Fruit fly (Drosophila melanogaster) whole organism, embryonic: ENCODE measurements around the gene CG43799.

Experiments used
- Asciz ChIP-seq: fragments of 200-800 bp; sonication (Bioruptor generic); optimal IDR thresholded peaks from 2 replicates; lab custom pipeline; 2017; ENCODE audit warnings: missing biosample characterization, mild to moderate bottlenecking, missing genetic modification characterization, missing genetic modification reagents
- CG10209 ChIP-seq: fragments of 200-800 bp; sonication (Bioruptor generic); optimal IDR thresholded peaks from 3 replicates; lab custom pipeline; 2017; ENCODE audit warnings: missing biosample characterization, mild to moderate bottlenecking, missing genetic modification characterization, missing genetic modification reagents
- CG10431 ChIP-seq: fragments of 200-800 bp; sonication (Bioruptor generic); optimal IDR thresholded peaks from 3 replicates; lab custom pipeline; 2018; ENCODE audit warnings: missing biosample characterization, mild to moderate bottlenecking, missing genetic modification characterization
- CG10959 ChIP-seq: fragments of 200-800 bp; sonication (Bioruptor generic); IDR thresholded peaks from 2 replicates; pipeline ENCODE4 v1.3.6; 2022; ENCODE audit warnings: missing biosample characterization, missing genetic modification characterization
- CG11093 ChIP-seq: fragments of 200-800 bp; sonication (Bioruptor generic); IDR thresholded peaks from 3 replicates; pipeline ENCODE4 v1.3.6; 2022; ENCODE audit warnings: missing biosample characterization, missing genetic modification characterization
- CG11560 ChIP-seq: fragments of 200-800 bp; sonication (Bioruptor generic); IDR thresholded peaks from 3 replicates; pipeline ENCODE4 v1.3.6; 2022; ENCODE audit warnings: missing biosample characterization, missing genetic modification characterization
- CG12219 ChIP-seq: fragments of 200-800 bp; sonication (Bioruptor generic); optimal IDR thresholded peaks from 3 replicates; lab custom pipeline; 2018; ENCODE audit warnings: missing biosample characterization, mild to moderate bottlenecking, missing genetic modification characterization
- CG12744 ChIP-seq: fragments of 200-800 bp; sonication (Bioruptor generic); optimal IDR thresholded peaks from 2 replicates; lab custom pipeline; 2016; ENCODE audit warnings: missing biosample characterization, missing genetic modification characterization
- CG13424 ChIP-seq: fragments of 200-800 bp; sonication (Bioruptor generic); optimal IDR thresholded peaks from 2 replicates; lab custom pipeline; 2019; ENCODE audit warnings: missing biosample characterization, mild to moderate bottlenecking, missing genetic modification characterization, moderate library complexity
- CG13775 ChIP-seq: fragments of 200-800 bp; sonication (Bioruptor generic); optimal IDR thresholded peaks from 3 replicates; lab custom pipeline; 2017; ENCODE audit warnings: missing biosample characterization, mild to moderate bottlenecking, missing genetic modification characterization
- CG14014 ChIP-seq: fragments of 200-800 bp; sonication (Bioruptor generic); IDR thresholded peaks from 2 replicates; pipeline ENCODE4 v1.3.6; 2022; ENCODE audit warnings: missing biosample characterization, missing genetic modification characterization
- CG18599 ChIP-seq: fragments of 200-800 bp; sonication (Bioruptor generic); optimal IDR thresholded peaks from 3 replicates; lab custom pipeline; 2017; ENCODE audit warnings: missing biosample characterization, missing genetic modification characterization, mild to moderate bottlenecking, moderate library complexity, missing genetic modification reagents
- CG2678 ChIP-seq: fragments of 200-800 bp; sonication (Bioruptor generic); optimal IDR thresholded peaks from 3 replicates; lab custom pipeline; 2019; ENCODE audit warnings: missing biosample characterization, mild to moderate bottlenecking, missing genetic modification characterization, moderate library complexity
- CG2875 ChIP-seq: fragments of 200-800 bp; sonication (Bioruptor generic); optimal IDR thresholded peaks from 2 replicates; lab custom pipeline; 2017; ENCODE audit warnings: missing biosample characterization, mild to moderate bottlenecking, missing genetic modification characterization, missing genetic modification reagents
- CG30020 ChIP-seq: fragments of 200-800 bp; optimal IDR thresholded peaks from 2 replicates; lab custom pipeline; 2019; ENCODE audit warnings: missing biosample characterization, mild to moderate bottlenecking, missing genetic modification characterization, moderate library complexity
- CG3281 ChIP-seq: fragments of 200-800 bp; sonication (Bioruptor generic); optimal IDR thresholded peaks from 3 replicates; lab custom pipeline; 2017; ENCODE audit warnings: missing biosample characterization, mild to moderate bottlenecking, missing genetic modification characterization
- CG34376 ChIP-seq: fragments of 200-800 bp; sonication (Bioruptor generic); optimal IDR thresholded peaks from 2 replicates; lab custom pipeline; 2018; ENCODE audit warnings: missing biosample characterization, mild to moderate bottlenecking, missing genetic modification characterization
- CG8765 ChIP-seq: fragments of 200-800 bp; sonication (Bioruptor generic); IDR thresholded peaks from 2 replicates; pipeline ENCODE4 v1.3.6; 2022; ENCODE audit warnings: missing biosample characterization, missing genetic modification characterization
- HLH4C ChIP-seq: fragments of 200-800 bp; sonication (Bioruptor generic); IDR thresholded peaks from 3 replicates; pipeline ENCODE4 v1.3.6; 2022; ENCODE audit warnings: missing biosample characterization, missing genetic modification characterization; ENCODE audit not compliant: partially characterized antibody
- Hmr ChIP-seq: fragments of 200-800 bp; sonication (Bioruptor generic); optimal IDR thresholded peaks from 3 replicates; lab custom pipeline; 2017; ENCODE audit warnings: mild to moderate bottlenecking, missing biosample characterization, missing genetic modification reagents, missing genetic modification characterization
- Med ChIP-seq: fragments of 200-800 bp; sonication (Bioruptor generic); peaks from one replicate; lab custom pipeline; 2016; ENCODE audit warnings: missing biosample characterization, missing genetic modification characterization, mild to moderate bottlenecking, inconsistent platforms, moderate library complexity
- Meics ChIP-seq: fragments of 200-800 bp; sonication (Bioruptor generic); optimal IDR thresholded peaks from 2 replicates; lab custom pipeline; 2017; ENCODE audit warnings: missing biosample characterization, mild to moderate bottlenecking, missing genetic modification characterization
- Spps ChIP-seq: fragments of 200-800 bp; sonication (Bioruptor generic); optimal IDR thresholded peaks from 2 replicates; lab custom pipeline; 2018; ENCODE audit warnings: missing biosample characterization, mild to moderate bottlenecking, missing genetic modification characterization
- Sry-δ ChIP-seq: fragments of 200-800 bp; sonication (Bioruptor generic); optimal IDR thresholded peaks from 2 replicates; lab custom pipeline; 2016; ENCODE audit warnings: missing biosample characterization, missing genetic modification characterization
- Vsx1 ChIP-seq: fragments of 200-800 bp; sonication (Bioruptor generic); optimal IDR thresholded peaks from 2 replicates; lab custom pipeline; 2017; ENCODE audit warnings: missing biosample characterization, mild to moderate bottlenecking, missing genetic modification characterization, missing genetic modification reagents
- bsh ChIP-seq, 2 experiments: fragments of 200-800 bp; sonication (Bioruptor generic); optimal IDR thresholded peaks; 2 replicates each; lab custom pipeline; 2017 to 2018; ENCODE audit warnings: mild to moderate bottlenecking in 2 of 2, missing biosample characterization in 2 of 2, missing genetic modification characterization in 2 of 2, moderate library complexity in 1 of 2
- cad ChIP-seq: fragments of >200 bp; optimal IDR thresholded peaks from 2 replicates; lab custom pipeline; 2017; ENCODE audit warnings: missing biosample characterization, missing genetic modification characterization
- chif ChIP-seq, 2 experiments: fragments of 200-800 bp; sonication (Bioruptor generic); optimal IDR thresholded peaks; 3 replicates each; lab custom pipeline; 2016; ENCODE audit warnings: missing biosample characterization in 2 of 2, missing genetic modification characterization in 2 of 2
- dysf ChIP-seq: fragments of 200-800 bp; sonication (Bioruptor generic); IDR thresholded peaks from 3 replicates; pipeline ENCODE4 v1.3.6; 2022; ENCODE audit warnings: missing biosample characterization, missing genetic modification characterization
- exex ChIP-seq: fragments of 200-800 bp; sonication (Bioruptor generic); optimal IDR thresholded peaks from 4 replicates; lab custom pipeline; 2018; ENCODE audit warnings: missing biosample characterization, mild to moderate bottlenecking, missing genetic modification characterization, moderate library complexity
- fd102C ChIP-seq: fragments of 200-800 bp; sonication (Bioruptor generic); optimal IDR thresholded peaks from 2 replicates; lab custom pipeline; 2018; ENCODE audit warnings: missing biosample characterization, mild to moderate bottlenecking, missing genetic modification characterization, moderate library complexity
- grn ChIP-seq: fragments of 200-800 bp; sonication (Bioruptor generic); optimal IDR thresholded peaks from 3 replicates; lab custom pipeline; 2017; ENCODE audit warnings: missing biosample characterization, missing genetic modification characterization
- gro ChIP-seq: fragments of 200-800 bp; sonication (Bioruptor generic); optimal IDR thresholded peaks from 2 replicates; lab custom pipeline; 2016; ENCODE audit warnings: missing biosample characterization, missing genetic modification characterization
- ken ChIP-seq: fragments of 200-800 bp; sonication (Bioruptor generic); IDR thresholded peaks from 3 replicates; pipeline ENCODE4 v1.3.6; 2022; ENCODE audit warnings: missing biosample characterization, missing genetic modification characterization
- lab ChIP-seq: fragments of 200-800 bp; sonication (Bioruptor generic); optimal IDR thresholded peaks from 3 replicates; lab custom pipeline; 2017; ENCODE audit warnings: missing biosample characterization, missing genetic modification characterization, mild to moderate bottlenecking, moderate library complexity, missing genetic modification reagents
- mirr ChIP-seq: fragments of 200-800 bp; sonication (Bioruptor generic); optimal IDR thresholded peaks from 3 replicates; lab custom pipeline; 2018; ENCODE audit warnings: missing biosample characterization, mild to moderate bottlenecking, missing genetic modification characterization
- repo ChIP-seq: fragments of 200-800 bp; sonication (Bioruptor generic); optimal IDR thresholded peaks from 2 replicates; lab custom pipeline; 2016; ENCODE audit warnings: missing biosample characterization, missing genetic modification characterization
- scrt ChIP-seq: fragments of 200-800 bp; sonication (Bioruptor generic); optimal IDR thresholded peaks from 2 replicates; lab custom pipeline; 2018; ENCODE audit warnings: missing biosample characterization, mild to moderate bottlenecking, missing genetic modification characterization, moderate library complexity
- sd ChIP-seq: fragments of 200-800 bp; sonication (Bioruptor generic); optimal IDR thresholded peaks from 3 replicates; lab custom pipeline; 2018; ENCODE audit warnings: missing biosample characterization, mild to moderate bottlenecking, missing genetic modification characterization, moderate library complexity
- sens ChIP-seq: fragments of 200-800 bp; sonication (Bioruptor generic); peaks from one replicate; lab custom pipeline; 2016; ENCODE audit warnings: missing biosample characterization, missing genetic modification characterization
- sob ChIP-seq: fragments of 200-800 bp; sonication (Bioruptor generic); IDR thresholded peaks from 2 replicates; pipeline ENCODE4 v1.3.6; 2022; ENCODE audit warnings: missing biosample characterization, missing genetic modification characterization
- sug ChIP-seq: fragments of 200-800 bp; optimal IDR thresholded peaks from 2 replicates; lab custom pipeline; 2019; ENCODE audit warnings: missing biosample characterization, mild to moderate bottlenecking, missing genetic modification characterization, moderate library complexity
- tx ChIP-seq: fragments of 200-800 bp; sonication (Bioruptor generic); optimal IDR thresholded peaks from 2 replicates; lab custom pipeline; 2016; ENCODE audit warnings: missing biosample characterization, missing genetic modification characterization
- usp ChIP-seq: fragments of >200 bp; optimal IDR thresholded peaks from 2 replicates; lab custom pipeline; 2017; ENCODE audit warnings: missing biosample characterization, missing genetic modification characterization
- vnd ChIP-seq: fragments of 200-800 bp; sonication (Bioruptor generic); IDR thresholded peaks from 3 replicates; pipeline ENCODE4 v1.3.6; 2022; ENCODE audit warnings: missing biosample characterization, missing genetic modification characterization; ENCODE audit not compliant: partially characterized antibody
- wdn ChIP-seq: fragments of 200-800 bp; sonication (Bioruptor generic); IDR thresholded peaks from 2 replicates; pipeline ENCODE4 v1.3.6; 2022; ENCODE audit warnings: missing biosample characterization, missing genetic modification characterization
- zfh2 ChIP-seq: fragments of 200-800 bp; sonication (Bioruptor generic); optimal IDR thresholded peaks from 2 replicates; lab custom pipeline; 2016; ENCODE audit warnings: missing biosample characterization, missing genetic modification characterization

Gene CG43799

dm6 chr2L:7241499-7241898 lies 14.0 kb downstream of the CG43799 start (continued):
- TF ChIP-seq HLH4C (GFP tag; lab: Robert Waterston, UW), result no peak
- TF ChIP-seq, all 482 proteins: peak for 6

dm6 chr2L:7242240-7242793 lies 14.8 kb downstream of the CG43799 start:
- TF ChIP-seq Spps (tag; lab: Kevin White, UChicago), result no peak
- TF ChIP-seq CG18599 (GFP tag; lab: Kevin White, UChicago), result peak; percentile 33
- TF ChIP-seq mirr (GFP tag; lab: Kevin White, UChicago), result peak; percentile 48
- peak; percentile 93 for TF ChIP-seq exex (tag; lab: Kevin White, UChicago)
- peak; percentile 15 for TF ChIP-seq CG2678 (tag; lab: Kevin White, UChicago)
- TF ChIP-seq fd102C (GFP tag; lab: Kevin White, UChicago), result no peak
- TF ChIP-seq sug (tag; lab: Kevin White, UChicago), result peak; percentile 60
- no peak for TF ChIP-seq sens (GFP tag; lab: Kevin White, UChicago)
- peak; percentile 69 for TF ChIP-seq CG34376 (GFP tag; lab: Kevin White, UChicago)
- TF ChIP-seq wdn (GFP tag; lab: Robert Waterston, UW), result peak; percentile 29; the same call in 1 of the 2 replicates
- peak; percentile 59 for TF ChIP-seq grn (GFP tag; lab: Kevin White, UChicago)
- no peak for TF ChIP-seq CG12219 (GFP tag; lab: Kevin White, UChicago)
- no peak for TF ChIP-seq CG30020
- peak; percentile 42 for TF ChIP-seq gro
- TF ChIP-seq vnd, result 0 out of 3 replicates have a peak, but pooled peaks have one; percentile 39
- TF ChIP-seq CG3281 (GFP tag; lab: Kevin White, UChicago), result peak; percentile 6

dm6 chr2L:7248114-7248513 lies 20.6 kb downstream of the CG43799 start:
- TF ChIP-seq CG2875 (no peak), Med (GFP tag; lab: Kevin White, UChicago) (peak; percentile 74), sd (no peak), CG8765 (GFP tag; lab: Robert Waterston, UW) (no peak), repo (peak; percentile 3), chif (GFP tag; optimal IDR thresholded peaks at IDR 0.05; lab: Kevin White, UChicago) (no peak), CG13775 (no peak), scrt (GFP tag; lab: Kevin White, UChicago) (no peak), dysf (GFP tag; lab: Robert Waterston, UW) (0 out of 3 replicates have a peak, but pooled peaks have one; percentile 24), CG12744 (no peak), CG11093 (GFP tag; lab: Robert Waterston, UW) (no peak), ken (GFP tag; lab: Robert Waterston, UW) (no peak), CG10431 (GFP tag; lab: Kevin White, UChicago) (no peak), sob (GFP tag; lab: Robert Waterston, UW) (peak; percentile 33; the same call in 1 of the 2 replicates), cad (GFP tag; lab: Kevin White, UChicago) (no peak), tx (no peak), CG2678 (tag; lab: Kevin White, UChicago) (peak; percentile 24), zfh2 (GFP tag; lab: Kevin White, UChicago) (no peak), CG3281 (GFP tag; lab: Kevin White, UChicago) (peak; percentile 41), Asciz (GFP tag; lab: Kevin White, UChicago) (no peak), CG18599 (GFP tag; lab: Kevin White, UChicago) (peak; percentile 35), CG13424 (tag; lab: Kevin White, UChicago) (no peak), lab (GFP tag; lab: Kevin White, UChicago) (peak; percentile 46), CG10209 (GFP tag; lab: Kevin White, UChicago) (peak; percentile 14), CG14014 (GFP tag; lab: Robert Waterston, UW) (no peak), Sry-δ (GFP tag; lab: Kevin White, UChicago) (no peak), Hmr (GFP tag; lab: Kevin White, UChicago) (peak; percentile 56), Vsx1 (GFP tag; lab: Kevin White, UChicago) (peak; percentile 24), usp (no peak), CG10959 (no peak), Meics (peak; percentile 20), CG11560 (no peak), bsh (GFP tag; optimal IDR thresholded peaks at IDR 0.05; lab: Kevin White, UChicago) (no peak)
